Fruit fly (Drosophila melanogaster) whole organism, wandering third instar larva: ENCODE results near the gene TM9SF3.

Source experiments
- CG32264 ChIP-seq: fragments of 200-800 bp; sonication (Bioruptor generic); optimal IDR thresholded peaks from 2 replicates; lab custom pipeline; 2016; ENCODE audit warnings: missing biosample characterization, missing genetic modification characterization
- CG9705 ChIP-seq: fragments of 200-800 bp; sonication (Bioruptor generic); optimal IDR thresholded peaks from 2 replicates; lab custom pipeline; 2018; ENCODE audit warnings: missing biosample characterization, mild to moderate bottlenecking, missing genetic modification characterization
- CrebA ChIP-seq: fragments of 200-800 bp; sonication (Bioruptor generic); optimal IDR thresholded peaks from 2 replicates; lab custom pipeline; 2016; ENCODE audit warnings: missing biosample characterization, mild to moderate bottlenecking, missing genetic modification characterization, borderline replicate concordance
- Dif ChIP-seq: fragments of 200-275, 200-300 bp; sonication (Bioruptor generic); optimal IDR thresholded peaks from 2 replicates; lab custom pipeline; 2018; ENCODE audit warnings: missing biosample characterization, missing genetic modification characterization; ENCODE audit not compliant: partially characterized antibody
- GATAd ChIP-seq: sonication (Bioruptor generic); optimal IDR thresholded peaks from 2 replicates; lab custom pipeline; 2016; ENCODE audit warnings: missing biosample characterization, missing genetic modification characterization
- HLH106 ChIP-seq: fragments of 200-800 bp; optimal IDR thresholded peaks from 3 replicates; lab custom pipeline; 2019; ENCODE audit warnings: missing biosample characterization, mild to moderate bottlenecking, missing genetic modification characterization, moderate library complexity
- Hnf4 ChIP-seq: fragments of 200-800 bp; sonication (Bioruptor generic); optimal IDR thresholded peaks from 2 replicates; lab custom pipeline; 2016; ENCODE audit warnings: missing biosample characterization, mild to moderate bottlenecking, missing genetic modification characterization
- Hr83 ChIP-seq: fragments of 200-300 bp; sonication (Bioruptor generic); optimal IDR thresholded peaks from 2 replicates; lab custom pipeline; 2016; ENCODE audit warnings: missing biosample characterization, mild to moderate bottlenecking, missing genetic modification characterization, moderate library complexity; ENCODE audit not compliant: poor library complexity, severe bottlenecking
- Mio ChIP-seq: sonication (Bioruptor generic); optimal IDR thresholded peaks from 2 replicates; lab custom pipeline; 2016; ENCODE audit warnings: missing biosample characterization, missing genetic modification characterization
- Rel ChIP-seq, 2 experiments: fragments of 200-800 bp; sonication (Bioruptor generic) in 1 of 2; optimal IDR thresholded peaks; 2 replicates in 1 of 2; 3 replicates in 1 of 2; lab custom pipeline; 2016 to 2019; ENCODE audit warnings: mild to moderate bottlenecking in 2 of 2, missing biosample characterization in 2 of 2, missing genetic modification characterization in 2 of 2, moderate library complexity in 1 of 2
- Sp1 ChIP-seq: fragments of 200-800 bp; sonication (Bioruptor generic); optimal IDR thresholded peaks from 3 replicates; lab custom pipeline; 2019; ENCODE audit warnings: missing biosample characterization, mild to moderate bottlenecking, missing genetic modification characterization, moderate library complexity
- Vsx2 ChIP-seq: fragments of 200-300, 225-300 bp; sonication (Bioruptor generic); optimal IDR thresholded peaks from 2 replicates; lab custom pipeline; 2018; ENCODE audit warnings: missing biosample characterization, missing genetic modification characterization; ENCODE audit not compliant: partially characterized antibody
- br ChIP-seq: fragments of 200-800 bp; sonication (Bioruptor generic); optimal IDR thresholded peaks from 2 replicates; lab custom pipeline; 2016; ENCODE audit warnings: missing biosample characterization, missing genetic modification characterization
- brk ChIP-seq: fragments of 200-800 bp; sonication (Bioruptor generic); optimal IDR thresholded peaks from 2 replicates; lab custom pipeline; 2016; ENCODE audit warnings: missing biosample characterization, mild to moderate bottlenecking, missing genetic modification characterization
- dl ChIP-seq, 2 experiments: fragments of 175-275, 200-275 bp in 1 of 2; fragments of 200-275 bp in 1 of 2; sonication (Bioruptor generic); optimal IDR thresholded peaks; lab custom pipeline; 2018; ENCODE audit warnings: mild to moderate bottlenecking in 2 of 2, missing biosample characterization in 2 of 2, missing genetic modification characterization in 2 of 2, moderate library complexity in 2 of 2; ENCODE audit not compliant: partially characterized antibody in 2 of 2, insufficient read depth in 1 of 2
- dmrt93B ChIP-seq: fragments of 200-800 bp; sonication (Bioruptor generic); optimal IDR thresholded peaks from 2 replicates; lab custom pipeline; 2018; ENCODE audit warnings: missing biosample characterization, mild to moderate bottlenecking, missing genetic modification characterization
- dsf ChIP-seq: sonication (Bioruptor generic); optimal IDR thresholded peaks from 2 replicates; lab custom pipeline; 2016; ENCODE audit warnings: missing biosample characterization, missing genetic modification characterization, borderline replicate concordance
- foxo ChIP-seq, 2 experiments: fragments of 200-800 bp; sonication (Bioruptor generic); optimal IDR thresholded peaks; 2 replicates in 1 of 2; 3 replicates in 1 of 2; lab custom pipeline; 2016 to 2017; ENCODE audit warnings: missing biosample characterization in 2 of 2, missing genetic modification characterization in 2 of 2
- fru ChIP-seq: fragments of 200-800 bp; sonication (Bioruptor generic); optimal IDR thresholded peaks from 3 replicates; lab custom pipeline; 2016; ENCODE audit warnings: missing biosample characterization, mild to moderate bottlenecking, missing genetic modification characterization
- h ChIP-seq: fragments of 200-800 bp; sonication (Bioruptor generic); optimal IDR thresholded peaks from 3 replicates; lab custom pipeline; 2016; ENCODE audit warnings: missing biosample characterization, mild to moderate bottlenecking, missing genetic modification characterization
- jim ChIP-seq: fragments of 175-275, 200-325 bp; sonication (Bioruptor generic); optimal IDR thresholded peaks from 2 replicates; lab custom pipeline; 2016; ENCODE audit warnings: missing biosample characterization, mild to moderate bottlenecking, missing genetic modification characterization
- lola ChIP-seq: fragments of >200 bp; optimal IDR thresholded peaks from 2 replicates; lab custom pipeline; 2017; ENCODE audit warnings: missing biosample characterization, missing genetic modification characterization
- pan ChIP-seq: fragments of >200 bp; optimal IDR thresholded peaks from 2 replicates; lab custom pipeline; 2017
- psq ChIP-seq: fragments of 200-800 bp; sonication (Bioruptor generic); optimal IDR thresholded peaks from 3 replicates; lab custom pipeline; 2017; ENCODE audit warnings: missing biosample characterization, mild to moderate bottlenecking, missing genetic modification characterization, moderate library complexity
- rgr ChIP-seq: fragments of 200-800 bp; sonication (Bioruptor generic); optimal IDR thresholded peaks from 3 replicates; lab custom pipeline; 2016; ENCODE audit warnings: missing biosample characterization, mild to moderate bottlenecking, missing genetic modification characterization
- sage ChIP-seq: fragments of 200-800 bp; sonication (Bioruptor generic); optimal IDR thresholded peaks from 2 replicates; lab custom pipeline; 2016; ENCODE audit warnings: missing biosample characterization, mild to moderate bottlenecking, missing genetic modification characterization
- tai ChIP-seq: sonication (Bioruptor generic); optimal IDR thresholded peaks from 2 replicates; lab custom pipeline; 2016; ENCODE audit warnings: missing biosample characterization, missing genetic modification characterization
- usp ChIP-seq: fragments of >200 bp; optimal IDR thresholded peaks from 2 replicates; lab custom pipeline; 2017; ENCODE audit warnings: missing biosample characterization, missing genetic modification characterization
- woc ChIP-seq: sonication (Bioruptor generic); optimal IDR thresholded peaks from 2 replicates; lab custom pipeline; 2016; ENCODE audit warnings: missing biosample characterization, mild to moderate bottlenecking, missing genetic modification characterization

Gene TM9SF3

dm6 chr3L:5630176-5630583, 26.4 kb upstream of the TM9SF3 start (continued):
- no peak for TF ChIP-seq jim (GFP tag; lab: Kevin White, UChicago)
- TF ChIP-seq HLH106 (tag; lab: Kevin White, UChicago), result peak; percentile 67
- TF ChIP-seq dsf (GFP tag; lab: Kevin White, UChicago), result no peak
- TF ChIP-seq Mio, result no peak
- peak; percentile 35 for TF ChIP-seq br (GFP tag; lab: Kevin White, UChicago)
- no peak for TF ChIP-seq CrebA (GFP tag; lab: Kevin White, UChicago)
- peak; percentile 67 for TF ChIP-seq h (GFP tag; lab: Kevin White, UChicago)
- TF ChIP-seq, all 38 proteins: peak for 12

dm6 chr3L:5627816-5628215, 24.0 kb upstream of the TM9SF3 start:
- TF ChIP-seq psq (GFP tag; lab: Kevin White, UChicago), result peak; percentile 98
- peak; percentile 46 for TF ChIP-seq sage (GFP tag; lab: Kevin White, UChicago)
- TF ChIP-seq brk (GFP tag; lab: Kevin White, UChicago), result peak; percentile 3
- peak; percentile 23 for TF ChIP-seq Rel (GFP tag; optimal IDR thresholded peaks at IDR 0.05; lab: Kevin White, UChicago)
- TF ChIP-seq Rel (tag; optimal IDR thresholded peaks at IDR 0.05; lab: Kevin White, UChicago), result no peak
- TF ChIP-seq GATAd, result no peak

dm6 chr3L:5626465-5626864, 22.7 kb upstream of the TM9SF3 start:
- TF ChIP-seq CrebA (GFP tag; lab: Kevin White, UChicago) (no peak), foxo (GFP tag; optimal IDR thresholded peaks at IDR 0.05; lab: Kevin White, UChicago) (peak in 1 of 2 experiments; percentile 20), h (GFP tag; lab: Kevin White, UChicago) (peak; percentile 26), rgr (GFP tag; lab: Kevin White, UChicago) (no peak)

dm6 chr3L:5625121-5625667, 21.4 kb upstream of the TM9SF3 start:
- no peak for TF ChIP-seq jim (GFP tag; lab: Kevin White, UChicago)
- no peak for TF ChIP-seq CG32264 (GFP tag; lab: Kevin White, UChicago)
- peak; percentile 84 for TF ChIP-seq psq (GFP tag; lab: Kevin White, UChicago)

dm6 chr3L:5623296-5623695, 19.5 kb upstream of the TM9SF3 start:
- TF ChIP-seq dmrt93B (no peak), br (GFP tag; lab: Kevin White, UChicago) (no peak), Dif (GFP tag; lab: Kevin White, UChicago) (no peak), GATAd (no peak), lola (GFP tag; lab: Kevin White, UChicago) (no peak), dl (GFP tag; optimal IDR thresholded peaks at IDR 0.05; lab: Kevin White, UChicago; ENCODE audit: insufficient read depth in 1 of 2, partially characterized antibody in 2 of 2) (no peak), pan (no peak), fru (no peak), Vsx2 (GFP tag; lab: Kevin White, UChicago) (no peak)

dm6 chr3L:5621908-5622307, 18.1 kb upstream of the TM9SF3 start:
- TF ChIP-seq CrebA (GFP tag; lab: Kevin White, UChicago), result peak; percentile 40
- no peak for TF ChIP-seq CG9705
- peak in 1 of 2 experiments; percentile 12 for TF ChIP-seq dl (GFP tag; optimal IDR thresholded peaks at IDR 0.05; lab: Kevin White, UChicago; ENCODE audit: insufficient read depth in 1 of 2, partially characterized antibody in 2 of 2)
- TF ChIP-seq usp (GFP tag; lab: Kevin White, UChicago), result no peak
- TF ChIP-seq Hnf4 (GFP tag; lab: Kevin White, UChicago), result no peak
- TF ChIP-seq woc, result no peak
- peak; percentile 69 for TF ChIP-seq tai (GFP tag; lab: Kevin White, UChicago)
- no peak for TF ChIP-seq pan
- TF ChIP-seq Rel (GFP tag; optimal IDR thresholded peaks at IDR 0.05; lab: Kevin White, UChicago), result no peak
- peak; percentile 39 for TF ChIP-seq Rel (tag; optimal IDR thresholded peaks at IDR 0.05; lab: Kevin White, UChicago)
- peak; percentile 0 for TF ChIP-seq Sp1 (GFP tag; lab: Kevin White, UChicago)
- no peak for TF ChIP-seq lola (GFP tag; lab: Kevin White, UChicago)
- no peak for TF ChIP-seq GATAd
- TF ChIP-seq fru, result peak; percentile 10
- TF ChIP-seq Hr83 (GFP tag; lab: Kevin White, UChicago), result no peak
- no peak for TF ChIP-seq Dif (GFP tag; lab: Kevin White, UChicago)
- TF ChIP-seq psq (GFP tag; lab: Kevin White, UChicago), result peak; percentile 79
- TF ChIP-seq jim (GFP tag; lab: Kevin White, UChicago), result no peak
